Worm (Caenorhabditis elegans) whole organism, young adult: Measurements from ENCODE around the gene cox-6C.
A peak's percentile ranks its signal among the peaks of the same experiment; 100 is the strongest.

Experiments used
- B0035.1 ChIP-seq: sonication (generic microtip); optimal IDR thresholded peaks from 2 replicates; lab custom pipeline; 2016; ENCODE audit warnings: missing genetic modification characterization, mild to moderate bottlenecking, missing compliant biosample characterization, missing genotype, missing genetic modification reagents
- B0261.1 ChIP-seq: sonication (generic microtip); optimal IDR thresholded peaks from 2 replicates; lab custom pipeline; 2016; ENCODE audit warnings: mild to moderate bottlenecking, missing genetic modification characterization, moderate library complexity, missing compliant biosample characterization
- F22D6.2 ChIP-seq: sonication (generic microtip); optimal IDR thresholded peaks from 2 replicates; lab custom pipeline; 2016; ENCODE audit warnings: mild to moderate bottlenecking, missing genetic modification characterization, missing compliant biosample characterization
- F23B12.7 ChIP-seq: sonication (generic microtip); optimal IDR thresholded peaks from 2 replicates; lab custom pipeline; 2017; ENCODE audit warnings: missing genetic modification characterization, mild to moderate bottlenecking, missing compliant biosample characterization, antibody characterized with exemption, moderate library complexity; ENCODE audit not compliant: insufficient read depth
- Y53G8AR.9 ChIP-seq: fragments of 200-800 bp; sonication (Bioruptor generic); conservative IDR thresholded peaks from 2 replicates; pipeline ENCODE4 v1.3.6; 2022; ENCODE audit warnings: missing genetic modification reagents, missing genetic modification characterization, missing compliant biosample characterization
- ama-1 ChIP-seq, 3 experiments: fragments of 150-350 bp in 1 of 3; sonication (generic microtip) in 2 of 3; optimal IDR thresholded peaks; 2 replicates each; lab custom pipeline; 2014 to 2018; ENCODE audit warnings: missing biosample characterization in 2 of 3, missing genetic modification characterization in 2 of 3, missing genetic modification reagents in 2 of 3
- aptf-2 ChIP-seq: fragments of 200-800 bp; sonication (Bioruptor generic); conservative IDR thresholded peaks from 2 replicates; pipeline ENCODE4 v1.3.6; 2022; ENCODE audit warnings: missing genetic modification reagents, missing genetic modification characterization, missing compliant biosample characterization
- attf-6 ChIP-seq: fragments of 200-800 bp; sonication (Bioruptor generic); IDR thresholded peaks from 2 replicates; pipeline ENCODE4 v1.3.6; 2022; ENCODE audit warnings: missing genetic modification reagents, missing genetic modification characterization, missing compliant biosample characterization
- ceh-79 ChIP-seq: sonication (generic microtip); optimal IDR thresholded peaks from 2 replicates; lab custom pipeline; 2017; ENCODE audit warnings: mild to moderate bottlenecking, missing genetic modification characterization, missing compliant biosample characterization
- dpl-1 ChIP-seq: fragments of 150-350 bp; optimal IDR thresholded peaks from 2 replicates; lab custom pipeline; 2014; ENCODE audit warnings: missing biosample characterization, missing genetic modification reagents, missing genetic modification characterization
- egl-18 ChIP-seq: fragments of 200-800 bp; sonication (Bioruptor generic); IDR thresholded peaks from 2 replicates; pipeline ENCODE4 v1.3.6; 2022; ENCODE audit warnings: missing genetic modification reagents, missing genetic modification characterization, missing compliant biosample characterization
- ets-4 ChIP-seq: fragments of 200-800 bp; sonication (Bioruptor generic); optimal IDR thresholded peaks from 2 replicates; lab custom pipeline; 2018; ENCODE audit warnings: mild to moderate bottlenecking, missing genetic modification characterization, missing compliant biosample characterization
- gei-17 ChIP-seq: fragments of 200-800 bp; sonication (Bioruptor generic); optimal IDR thresholded peaks from 2 replicates; lab custom pipeline; 2018; ENCODE audit warnings: mild to moderate bottlenecking, missing genetic modification characterization, missing compliant biosample characterization
- him-1 ChIP-seq: sonication (generic microtip); optimal IDR thresholded peaks from 2 replicates; lab custom pipeline; 2016; ENCODE audit warnings: missing genotype, missing genetic modification reagents, missing genetic modification characterization, missing compliant biosample characterization
- hlh-12 ChIP-seq: sonication (generic microtip); optimal IDR thresholded peaks from 2 replicates; lab custom pipeline; 2016; ENCODE audit warnings: missing genetic modification characterization, missing compliant biosample characterization
- hlh-26 ChIP-seq: fragments of 200-800 bp; sonication (Bioruptor generic); conservative IDR thresholded peaks from 2 replicates; pipeline ENCODE4 v1.3.6; 2022; ENCODE audit warnings: missing genetic modification reagents, missing genetic modification characterization, missing compliant biosample characterization
- hsf-1 ChIP-seq: fragments of 200-800 bp; sonication (Bioruptor generic); IDR thresholded peaks from 2 replicates; pipeline ENCODE4 v1.3.6; 2022; ENCODE audit warnings: missing genetic modification reagents, missing genetic modification characterization, missing compliant biosample characterization
- lag-1 ChIP-seq: fragments of 200-800 bp; sonication (Bioruptor generic); IDR thresholded peaks from 2 replicates; pipeline ENCODE4 v1.3.6; 2022; ENCODE audit warnings: missing genetic modification reagents, missing genetic modification characterization, missing compliant biosample characterization
- lin-26 ChIP-seq: fragments of 200-800 bp; sonication (Bioruptor generic); IDR thresholded peaks from 2 replicates; pipeline ENCODE4 v1.3.6; 2022; ENCODE audit warnings: missing genetic modification reagents, missing genetic modification characterization, missing compliant biosample characterization
- lin-54 ChIP-seq: fragments of 200-800 bp; sonication (Bioruptor generic); optimal IDR thresholded peaks from 2 replicates; lab custom pipeline; 2018; ENCODE audit warnings: mild to moderate bottlenecking, missing genetic modification characterization, missing compliant biosample characterization
- lsy-27 ChIP-seq: sonication (generic microtip); optimal IDR thresholded peaks from 2 replicates; lab custom pipeline; 2017; ENCODE audit warnings: missing genetic modification characterization, mild to moderate bottlenecking, missing compliant biosample characterization, antibody characterized with exemption, missing genotype, borderline replicate concordance; ENCODE audit not compliant: insufficient read depth
- madf-6 ChIP-seq: fragments of 200-800 bp; sonication (Bioruptor generic); IDR thresholded peaks from 2 replicates; pipeline ENCODE4 v1.3.6; 2022; ENCODE audit warnings: missing genetic modification reagents, missing genetic modification characterization, missing compliant biosample characterization
- madf-8 ChIP-seq: fragments of 200-800 bp; sonication (Bioruptor generic); conservative IDR thresholded peaks from 2 replicates; pipeline ENCODE4 v1.3.6; 2022; ENCODE audit warnings: missing genetic modification reagents, missing genetic modification characterization, missing compliant biosample characterization
- mcd-1 ChIP-seq: fragments of 200-800 bp; sonication (Bioruptor generic); IDR thresholded peaks from 2 replicates; pipeline ENCODE4 v1.3.6; 2022; ENCODE audit warnings: missing genetic modification reagents, missing genetic modification characterization, missing compliant biosample characterization
- nfya-1 ChIP-seq: sonication (generic microtip); optimal IDR thresholded peaks from 2 replicates; lab custom pipeline; 2017; ENCODE audit warnings: antibody characterized with exemption, missing compliant biosample characterization, missing genetic modification characterization, borderline replicate concordance; ENCODE audit not compliant: insufficient read depth
- nfya-2 ChIP-seq: fragments of 200-800 bp; sonication (Bioruptor generic); IDR thresholded peaks from 2 replicates; pipeline ENCODE4 v1.3.6; 2022; ENCODE audit warnings: missing genetic modification reagents, missing genetic modification characterization, missing compliant biosample characterization
- nhr-80 ChIP-seq: sonication (generic microtip); optimal IDR thresholded peaks from 2 replicates; lab custom pipeline; 2016; ENCODE audit warnings: missing genetic modification characterization, missing compliant biosample characterization
- pbrm-1 ChIP-seq: fragments of 200-800 bp; sonication (Bioruptor generic); IDR thresholded peaks from 2 replicates; pipeline ENCODE4 v1.3.6; 2022; ENCODE audit warnings: missing genetic modification reagents, missing genetic modification characterization, missing compliant biosample characterization
- rpc-1 ChIP-seq, 2 experiments: fragments of 150-350 bp in 1 of 2; sonication (generic microtip) in 1 of 2; optimal IDR thresholded peaks; 2 replicates each; lab custom pipeline; 2014 to 2018; ENCODE audit warnings: missing biosample characterization in 1 of 2, missing genetic modification characterization in 1 of 2, missing genetic modification reagents in 1 of 2, missing genotype in 1 of 2
- snpc-1.3 ChIP-seq: sonication (generic microtip); optimal IDR thresholded peaks from 2 replicates; lab custom pipeline; 2017; ENCODE audit warnings: missing genetic modification characterization, mild to moderate bottlenecking, missing compliant biosample characterization, antibody characterized with exemption, moderate library complexity, missing genotype, missing genetic modification reagents; ENCODE audit not compliant: insufficient read depth
- snpc-3.4 ChIP-seq: sonication (generic microtip); optimal IDR thresholded peaks from 2 replicates; lab custom pipeline; 2017; ENCODE audit warnings: missing genetic modification characterization, mild to moderate bottlenecking, missing compliant biosample characterization, antibody characterized with exemption, moderate library complexity, missing genotype, missing genetic modification reagents
- tbp1 ChIP-seq: fragments of 200-800 bp; sonication (Bioruptor generic); optimal IDR thresholded peaks from 2 replicates; lab custom pipeline; 2018; ENCODE audit warnings: mild to moderate bottlenecking, missing genetic modification characterization, missing compliant biosample characterization
- zfh-2 ChIP-seq: fragments of 200-800 bp; sonication (Bioruptor generic); conservative IDR thresholded peaks from 2 replicates; pipeline ENCODE4 v1.3.6; 2022; ENCODE audit warnings: missing genetic modification reagents, missing genetic modification characterization, missing compliant biosample characterization
- zim-3 ChIP-seq: sonication (generic microtip); optimal IDR thresholded peaks from 2 replicates; lab custom pipeline; 2017; ENCODE audit warnings: mild to moderate bottlenecking, missing genetic modification characterization, moderate library complexity, missing compliant biosample characterization
- ztf-18 ChIP-seq: sonication (generic microtip); optimal IDR thresholded peaks from 2 replicates; lab custom pipeline; 2016; ENCODE audit warnings: missing genotype, mild to moderate bottlenecking, missing genetic modification characterization, missing compliant biosample characterization
- ztf-25 ChIP-seq: fragments of 200-800 bp; sonication (Bioruptor generic); IDR thresholded peaks from 2 replicates; pipeline ENCODE4 v1.3.6; 2022; ENCODE audit warnings: missing genetic modification reagents, missing genetic modification characterization, missing compliant biosample characterization
- ztf-26 ChIP-seq: sonication (generic microtip); optimal IDR thresholded peaks from 2 replicates; lab custom pipeline; 2017; ENCODE audit warnings: missing genetic modification characterization, missing compliant biosample characterization
- ztf-28 ChIP-seq: fragments of 200-800 bp; sonication (Bioruptor generic); IDR thresholded peaks from 2 replicates; pipeline ENCODE4 v1.3.6; 2022; ENCODE audit warnings: missing genetic modification reagents, missing genetic modification characterization, missing compliant biosample characterization
- ztf-3 ChIP-seq: fragments of 200-800 bp; sonication (Bioruptor generic); optimal IDR thresholded peaks from 2 replicates; lab custom pipeline; 2018; ENCODE audit warnings: mild to moderate bottlenecking, missing genetic modification characterization, missing compliant biosample characterization

The cox-6C gene

DNA sequence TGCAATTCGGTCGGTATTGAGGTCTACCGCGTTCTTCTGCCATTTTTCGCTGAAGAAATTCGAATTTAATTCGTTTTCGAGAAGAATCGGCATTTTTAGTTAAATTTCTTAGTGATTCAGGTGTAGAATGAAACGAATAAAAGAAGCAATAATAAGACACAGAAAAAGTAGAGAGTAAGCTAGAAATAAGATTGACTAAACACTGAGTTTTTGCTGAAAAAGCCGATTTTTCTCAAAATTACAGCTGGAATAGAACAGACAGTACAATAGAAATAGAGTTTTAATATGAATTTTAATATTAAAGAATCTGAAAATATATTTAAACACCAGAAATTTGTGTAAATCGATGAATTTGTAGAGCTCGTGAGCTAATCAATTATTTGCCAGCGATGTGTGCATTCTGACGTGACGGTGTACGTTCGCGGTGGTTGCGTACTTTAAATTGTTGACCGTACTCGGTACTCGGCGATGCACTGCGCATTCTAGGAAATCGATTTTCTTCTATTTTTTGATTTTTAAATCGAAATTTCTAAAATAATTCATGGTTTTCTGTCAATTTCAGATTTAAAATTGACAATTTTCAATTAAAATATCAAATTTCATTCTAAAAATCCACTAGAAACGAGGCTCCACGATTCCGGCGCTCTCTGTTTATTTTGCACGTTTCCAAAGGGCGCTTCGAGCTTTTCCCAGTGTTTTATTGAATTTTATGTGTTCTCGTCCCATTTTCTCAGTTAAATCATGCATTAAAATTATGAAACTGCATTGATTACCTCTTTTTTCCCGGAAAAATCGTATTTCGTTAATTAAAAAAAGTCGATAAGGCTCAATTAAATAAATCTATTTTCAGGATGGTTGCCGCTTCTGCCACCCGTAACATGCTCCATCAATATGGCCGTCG, at the start of gene cox-6C, which contains the start of gene grld-1 (continued):
- TF ChIP-seq F23B12.7 (peak; percentile 42), egl-18 (GFP tag; lab: Robert Waterston, UW) (no peak), him-1 (no peak), ets-4 (GFP tag; lab: Kevin White, UChicago) (no peak), Y53G8AR.9 (GFP tag; lab: Robert Waterston, UW) (no peak), ztf-18 (tag; lab: Kevin White, UChicago) (no peak), ama-1 (optimal IDR thresholded peaks at IDR 0.05; lab: Kevin White, UChicago) (no peak), ama-1 (GFP tag; optimal IDR thresholded peaks at IDR 0.05; lab: Kevin White, UChicago) (no peak), mcd-1 (peak; percentile 47; the same call in 1 of the 2 replicates), hlh-12 (tag; lab: Kevin White, UChicago) (no peak), zfh-2 (GFP tag; lab: Robert Waterston, UW) (no peak), gei-17 (GFP tag; lab: Kevin White, UChicago) (no peak), rpc-1 (optimal IDR thresholded peaks at IDR 0.05; lab: Kevin White, UChicago) (no peak), rpc-1 (tag; optimal IDR thresholded peaks at IDR 0.05; lab: Kevin White, UChicago) (no peak), lag-1 (GFP tag; lab: Robert Waterston, UW) (no peak), F22D6.2 (tag; lab: Kevin White, UChicago) (no peak), hsf-1 (GFP tag; lab: Robert Waterston, UW) (no peak), pbrm-1 (no peak), nfya-1 (no peak), zim-3 (tag; lab: Kevin White, UChicago) (peak; percentile 93), lin-54 (GFP tag; lab: Kevin White, UChicago) (peak; percentile 47), ztf-26 (tag; lab: Kevin White, UChicago) (no peak), ceh-79 (no peak)

DNA sequence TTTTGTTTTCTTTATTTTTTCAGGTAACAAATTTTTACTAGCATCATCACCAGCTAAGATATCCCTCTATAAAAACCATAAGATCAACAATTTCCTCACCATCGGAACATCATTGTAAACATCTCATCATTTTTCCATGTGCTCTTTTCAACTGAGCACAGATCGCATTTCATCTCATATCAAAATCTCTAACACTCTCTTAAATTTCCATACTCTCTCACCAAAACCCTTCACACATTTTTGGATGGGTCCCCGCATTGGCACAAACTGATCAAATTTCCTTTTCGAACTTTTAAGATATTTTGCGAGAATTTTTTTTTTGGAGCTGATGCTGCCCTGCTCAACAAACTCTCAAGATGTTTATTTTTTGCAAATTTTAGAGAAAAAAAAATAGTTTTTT, 49.1 kb upstream of the cox-6C start:
- no peak for TF ChIP-seq B0261.1 (tag; lab: Kevin White, UChicago)
- no peak for TF ChIP-seq dpl-1 (GFP tag; lab: Kevin White, UChicago)
- no peak for TF ChIP-seq tbp1 (GFP tag; lab: Kevin White, UChicago)
- TF ChIP-seq snpc-1.3 (tag; lab: Kevin White, UChicago), result no peak
- no peak for TF ChIP-seq nhr-80 (tag; lab: Kevin White, UChicago)
- TF ChIP-seq ztf-25 (GFP tag; lab: Robert Waterston, UW), result no peak
- no peak for TF ChIP-seq lin-26 (GFP tag; lab: Robert Waterston, UW)
- no peak for TF ChIP-seq egl-18 (GFP tag; lab: Robert Waterston, UW)
- no peak for TF ChIP-seq snpc-3.4 (tag; lab: Kevin White, UChicago)
- no peak for TF ChIP-seq attf-6 (GFP tag; lab: Robert Waterston, UW)
- no peak for TF ChIP-seq madf-8 (GFP tag; lab: Robert Waterston, UW)
- no peak for TF ChIP-seq B0035.1 (tag; lab: Kevin White, UChicago)

DNA sequence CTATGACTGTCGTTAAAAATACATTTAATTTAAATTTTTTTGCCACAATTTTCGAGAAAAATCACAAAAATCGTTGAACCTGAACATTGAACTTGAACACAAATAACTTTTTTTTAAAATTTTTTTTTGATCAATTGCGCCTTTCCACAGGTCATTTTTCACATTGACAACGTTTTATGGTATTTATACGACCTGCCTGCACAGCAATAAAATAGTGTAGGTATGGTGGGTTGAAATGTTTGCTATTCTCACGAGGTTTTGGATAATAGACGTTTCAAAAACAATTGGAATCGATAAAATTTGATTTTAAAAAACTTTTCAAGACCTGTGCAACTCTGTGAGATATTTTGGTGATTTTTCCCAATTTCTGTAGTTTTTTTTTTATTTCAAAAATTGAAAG, 48.3 kb upstream of the cox-6C start:
- no peak for TF ChIP-seq ztf-28 (GFP tag; lab: Robert Waterston, UW)
- TF ChIP-seq lsy-27 (tag; lab: Kevin White, UChicago), result no peak
- no peak for TF ChIP-seq nfya-2 (GFP tag; lab: Robert Waterston, UW)
- TF ChIP-seq madf-6, result no peak
- no peak for TF ChIP-seq hlh-26 (GFP tag; lab: Robert Waterston, UW)
- no peak for TF ChIP-seq ztf-3 (GFP tag; lab: Kevin White, UChicago)
- TF ChIP-seq aptf-2, result no peak
